Worm (Caenorhabditis elegans): ENCODE measurements around the gene aqp-1.

Gene aqp-1

ce11 chrII:7204951-7205350 is 33.2 kb downstream of the aqp-1 start, which contains the start of gene srd-58:
Gene srd-58, minus strand, starts transcription at chrII:7205051.
- TF ChIP-seq unc-62 (GFP tag; optimal IDR thresholded peaks at IDR 0.05) = no peak

ce11 chrII:7203110-7203509 is 35.0 kb downstream of the aqp-1 start, which contains the start of gene srd-56:
Gene srd-56, minus strand, starts transcription at chrII:7203210.
- TF ChIP-seq unc-62 (GFP tag; optimal IDR thresholded peaks at IDR 0.05) = no peak

- TF ChIP-seq unc-62 (GFP tag; optimal IDR thresholded peaks at IDR 0.05) = no peak
These were observed 38.0 kb downstream of the aqp-1 start, which contains the start of gene pcrg-1 for ce11 chrII:7200051-7200599. Gene pcrg-1, plus strand, starts transcription at chrII:7200549.

ce11 chrII:7199308-7199707 is 38.8 kb downstream of the aqp-1 start, which contains the start of gene E04F6.6:
Gene E04F6.6, minus strand, starts transcription at chrII:7199565.
- TF ChIP-seq unc-62 (GFP tag; optimal IDR thresholded peaks at IDR 0.05) = no peak

- TF ChIP-seq unc-62 (GFP tag; optimal IDR thresholded peaks at IDR 0.05) = no peak
These were observed 40.7 kb downstream of the aqp-1 start for ce11 chrII:7197434-7197833.

ce11 chrII:7196040-7196439 is 42.1 kb downstream of the aqp-1 start, which contains the start of gene maoc-1:
Gene maoc-1, plus strand, starts transcription at chrII:7196276.
- no peak for TF ChIP-seq unc-62 (GFP tag; optimal IDR thresholded peaks at IDR 0.05)

- no peak for TF ChIP-seq unc-62 (GFP tag; optimal IDR thresholded peaks at IDR 0.05)
These were observed 42.6 kb downstream of the aqp-1 start, which contains the start of gene acdh-12 for ce11 chrII:7195541-7195940. Gene acdh-12, minus strand, starts transcription at chrII:7195641.

- no peak for TF ChIP-seq unc-62 (GFP tag; optimal IDR thresholded peaks at IDR 0.05)
These were observed 49.0 kb downstream of the aqp-1 start, which contains the start of gene E04F6.4 for ce11 chrII:7189120-7189519. Gene E04F6.4, plus strand, starts transcription at chrII:7189420.

- TF ChIP-seq unc-62 (GFP tag; optimal IDR thresholded peaks at IDR 0.05) = no peak
These were observed 51.0 kb downstream of the aqp-1 start, which contains the start of gene C27H5.6 for ce11 chrII:7187110-7187509. Gene C27H5.6, minus strand, starts transcription at chrII:7187210.

- no peak for TF ChIP-seq unc-62 (GFP tag; optimal IDR thresholded peaks at IDR 0.05)
These were observed 52.0 kb downstream of the aqp-1 start for ce11 chrII:7186117-7186516.
